Worm (Caenorhabditis elegans): ENCODE measurements around the gene bath-5.

DNA sequence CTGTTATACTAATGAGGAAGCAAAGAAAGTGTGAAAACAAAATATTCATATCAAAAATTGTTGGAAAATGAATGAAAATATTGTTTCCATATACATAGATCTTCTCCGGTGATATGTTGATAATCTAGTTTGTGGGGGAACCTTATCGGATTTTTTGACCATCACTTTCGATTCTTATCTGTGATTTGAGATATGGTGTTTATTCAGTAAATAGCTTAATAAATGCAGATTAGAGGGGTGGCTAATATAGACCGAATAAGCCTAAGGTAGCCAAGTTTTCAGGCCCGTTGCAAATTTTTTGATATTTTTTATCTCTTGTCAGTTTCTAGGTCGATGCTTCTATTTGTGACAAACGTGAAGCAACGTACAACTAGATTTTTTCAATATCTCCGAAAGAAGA is 39.7 kb upstream of the bath-5 start, which contains the start of gene F07E5.7:
- no peak for TF ChIP-seq sox-4 (tag; optimal IDR thresholded peaks at IDR 0.05)
- no peak for TF ChIP-seq alr-1 (tag; optimal IDR thresholded peaks at IDR 0.05; ENCODE audit: borderline replicate concordance)
- no peak for TF ChIP-seq ama-1 (optimal IDR thresholded peaks at IDR 0.05)
- no peak for TF ChIP-seq lin-13 (GFP tag; optimal IDR thresholded peaks at IDR 0.05)
- no peak for TF ChIP-seq ztf-11 (tag; optimal IDR thresholded peaks at IDR 0.05)
- TF ChIP-seq pax-3 (tag; optimal IDR thresholded peaks at IDR 0.05) = no peak
- no peak for TF ChIP-seq mdl-1 (tag; optimal IDR thresholded peaks at IDR 0.05)
- TF ChIP-seq ceh-82 (tag; optimal IDR thresholded peaks at IDR 0.05) = no peak
- no peak for TF ChIP-seq ceh-8 (GFP tag; optimal IDR thresholded peaks at IDR 0.05)
- no peak for TF ChIP-seq nhr-237 (tag; optimal IDR thresholded peaks at IDR 0.05)
- TF ChIP-seq jun-1 (tag; optimal IDR thresholded peaks at IDR 0.05) = no peak
